Fruit fly (Drosophila melanogaster): ENCODE results near the gene CG13786.

CG13786 gene

dm6 chr2L:7249293-7249819, 3.4 kb downstream of the CG13786 start, which contains the start of gene Ndae1 (continued):
- no peak for TF ChIP-seq CG12769 (tag; optimal IDR thresholded peaks at IDR 0.05)
- TF ChIP-seq bbx (GFP tag; IDR thresholded peaks at IDR 0.05; ENCODE audit: partially characterized antibody), result 0 out of 2 replicates have a peak, but pooled peaks have one; percentile 19
- no peak for TF ChIP-seq Mes4 (GFP tag; optimal IDR thresholded peaks at IDR 0.05)
- TF ChIP-seq CG7357 (GFP tag; IDR thresholded peaks at IDR 0.05), result no peak
- no peak for TF ChIP-seq CG7372 (GFP tag; IDR thresholded peaks at IDR 0.05)
- TF ChIP-seq insv (GFP tag; optimal IDR thresholded peaks at IDR 0.05), result peak in 1 of 2 experiments; percentile 75
- no peak for TF ChIP-seq Camta (GFP tag; optimal IDR thresholded peaks at IDR 0.05)
- TF ChIP-seq CG13894 (tag; optimal IDR thresholded peaks at IDR 0.05), result peak; percentile 33
- TF ChIP-seq CG6654 (GFP tag; optimal IDR thresholded peaks at IDR 0.05), result no peak
- no peak for TF ChIP-seq chm (GFP tag; IDR thresholded peaks at IDR 0.05)
- TF ChIP-seq exex (tag; optimal IDR thresholded peaks at IDR 0.05), result no peak
- TF ChIP-seq btn (GFP tag; optimal IDR thresholded peaks at IDR 0.05), result no peak
- no peak for TF ChIP-seq CG14965 (GFP tag; optimal IDR thresholded peaks at IDR 0.05; ENCODE audit: borderline replicate concordance)
- TF ChIP-seq crol (GFP tag; IDR thresholded peaks at IDR 0.05), result peak; percentile 58; the same call in 1 of the 2 replicates
- TF ChIP-seq CG2712 (tag; optimal IDR thresholded peaks at IDR 0.05), result no peak
- no peak for TF ChIP-seq MESR4 (GFP tag; optimal IDR thresholded peaks at IDR 0.05)
- TF ChIP-seq CG6765 (GFP tag; optimal IDR thresholded peaks at IDR 0.05), result no peak
- TF ChIP-seq Blimp-1 (GFP tag; optimal IDR thresholded peaks at IDR 0.05), result peak; percentile 4
- peak; percentile 22 for TF ChIP-seq ewg (GFP tag; optimal IDR thresholded peaks at IDR 0.05)
- peak; percentile 9; the same call in 1 of the 2 replicates for TF ChIP-seq CG6689 (GFP tag; IDR thresholded peaks at IDR 0.05)
- TF ChIP-seq nmo (GFP tag; optimal IDR thresholded peaks at IDR 0.05), result no peak
- TF ChIP-seq nerfin-2 (GFP tag; IDR thresholded peaks at IDR 0.05; ENCODE audit: partially characterized antibody), result no peak
- TF ChIP-seq Rfx (GFP tag; IDR thresholded peaks at IDR 0.05), result no peak
- no peak for TF ChIP-seq CG7745 (tag; optimal IDR thresholded peaks at IDR 0.05)
- TF ChIP-seq gfzf (GFP tag; optimal IDR thresholded peaks at IDR 0.05), result no peak
- TF ChIP-seq cato (GFP tag; optimal IDR thresholded peaks at IDR 0.05; ENCODE audit: borderline replicate concordance), result no peak
- TF ChIP-seq CG11085 (GFP tag; IDR thresholded peaks at IDR 0.05), result no peak
- TF ChIP-seq GATAe (GFP tag; conservative IDR thresholded peaks at IDR 0.05), result no peak
- TF ChIP-seq org-1 (GFP tag; optimal IDR thresholded peaks at IDR 0.05), result no peak
- TF ChIP-seq abd-A (tag; optimal IDR thresholded peaks at IDR 0.05), result peak; percentile 75
- 0 out of 2 replicates have a peak, but pooled peaks have one; percentile 25 for TF ChIP-seq sna (GFP tag; IDR thresholded peaks at IDR 0.05; ENCODE audit: partially characterized antibody)
- no peak for TF ChIP-seq CG15601 (tag; optimal IDR thresholded peaks at IDR 0.05)
- TF ChIP-seq Ptx1 (GFP tag; IDR thresholded peaks at IDR 0.05), result no peak
- TF ChIP-seq ab (GFP tag; optimal IDR thresholded peaks at IDR 0.05), result no peak
- no peak for TF ChIP-seq NC2α (GFP tag; optimal IDR thresholded peaks at IDR 0.05)
- 0 out of 3 replicates have a peak, but pooled peaks have one; percentile 26 for TF ChIP-seq CG34224 (GFP tag; IDR thresholded peaks at IDR 0.05; ENCODE audit: partially characterized antibody)

- TF ChIP-seq CHES-1-like (GFP tag; optimal IDR thresholded peaks at IDR 0.05) (no peak), PHDP (tag; optimal IDR thresholded peaks at IDR 0.05) (peak; percentile 1), Dll (GFP tag; IDR thresholded peaks at IDR 0.05; ENCODE audit: partially characterized antibody) (no peak), Pdp1 (GFP tag; optimal IDR thresholded peaks at IDR 0.05) (no peak), Gsc (GFP tag; IDR thresholded peaks at IDR 0.05) (no peak), CG6765 (GFP tag; optimal IDR thresholded peaks at IDR 0.05) (no peak), Meics (GFP tag; optimal IDR thresholded peaks at IDR 0.05) (peak; percentile 20), CG18476 (GFP tag; optimal IDR thresholded peaks at IDR 0.05) (no peak), Gug (GFP tag; IDR thresholded peaks at IDR 0.05) (no peak), HLH4C (GFP tag; IDR thresholded peaks at IDR 0.05; ENCODE audit: partially characterized antibody) (no peak), Vsx1 (GFP tag; optimal IDR thresholded peaks at IDR 0.05) (peak; percentile 24), lab (GFP tag; optimal IDR thresholded peaks at IDR 0.05) (peak; percentile 46), tup (GFP tag; optimal IDR thresholded peaks at IDR 0.05) (no peak), Med (GFP tag) (peak; percentile 74), CG3281 (GFP tag; optimal IDR thresholded peaks at IDR 0.05) (peak; percentile 41), CG2199 (GFP tag; IDR thresholded peaks at IDR 0.05) (no peak)
These were observed 4.7 kb downstream of the CG13786 start for dm6 chr2L:7248114-7248513.
